Worm (Caenorhabditis elegans): ENCODE results near the gene nspf-3.
"Not testable (repeated sequence)": the region's sequence is repeated elsewhere in the genome, so short reads cannot be mapped to it uniquely, and the experiment has no call there.

The nspf-3 gene

DNA sequence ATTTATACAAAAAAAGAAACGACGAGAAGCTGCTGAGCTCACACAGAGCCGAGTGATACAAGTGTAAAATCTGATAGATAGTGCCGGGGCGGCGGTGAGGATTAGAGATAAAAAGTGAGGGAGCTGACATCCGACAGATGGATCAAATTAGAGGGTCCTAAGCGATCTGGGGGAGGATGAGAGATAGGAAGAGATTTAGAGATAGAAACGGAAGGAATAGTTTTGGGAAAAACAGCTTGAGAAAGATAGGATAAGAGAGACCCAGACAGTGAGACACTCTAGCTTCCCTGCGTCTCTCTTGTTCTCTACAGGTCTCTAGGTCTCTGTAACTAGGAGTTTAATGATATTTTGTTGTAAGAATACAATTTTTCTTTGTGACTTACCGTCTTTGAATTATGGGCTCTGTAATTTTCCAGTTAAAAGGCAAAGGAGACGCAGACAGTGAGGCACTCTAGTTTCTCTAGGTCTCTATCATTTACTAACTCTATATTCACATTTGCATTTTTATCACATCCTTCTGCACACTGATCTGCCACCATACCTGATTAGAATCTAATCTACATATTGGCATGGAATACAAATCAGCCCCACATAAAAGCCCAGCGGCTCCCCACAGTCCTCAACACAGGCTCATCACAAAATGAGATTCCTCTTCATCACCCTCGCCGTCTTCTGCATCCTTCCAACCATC lies 2.9 kb downstream of the nspf-3 start, which contains the start of the genes sup-9 and nspf-1:
TSS of gene sup-9 (minus strand) at position 43 of the 691 bp plus-strand sequence.
TSS of gene nspf-1 (plus strand) at position 641 of the 691 bp plus-strand sequence.
- peak; percentile 34 for TF ChIP-seq hlh-1 (tag; optimal IDR thresholded peaks at IDR 0.05)
- TF ChIP-seq unc-120 (tag; optimal IDR thresholded peaks at IDR 0.05; ENCODE audit: poor library complexity, severe bottlenecking): peak; percentile 48
- TF ChIP-seq unc-62 (GFP tag; optimal IDR thresholded peaks at IDR 0.05): peak; percentile 65
- TF ChIP-seq ces-1 (GFP tag; optimal IDR thresholded peaks at IDR 0.05): peak; percentile 15
- no peak for TF ChIP-seq lin-13 (tag; optimal IDR thresholded peaks at IDR 0.05)

DNA sequence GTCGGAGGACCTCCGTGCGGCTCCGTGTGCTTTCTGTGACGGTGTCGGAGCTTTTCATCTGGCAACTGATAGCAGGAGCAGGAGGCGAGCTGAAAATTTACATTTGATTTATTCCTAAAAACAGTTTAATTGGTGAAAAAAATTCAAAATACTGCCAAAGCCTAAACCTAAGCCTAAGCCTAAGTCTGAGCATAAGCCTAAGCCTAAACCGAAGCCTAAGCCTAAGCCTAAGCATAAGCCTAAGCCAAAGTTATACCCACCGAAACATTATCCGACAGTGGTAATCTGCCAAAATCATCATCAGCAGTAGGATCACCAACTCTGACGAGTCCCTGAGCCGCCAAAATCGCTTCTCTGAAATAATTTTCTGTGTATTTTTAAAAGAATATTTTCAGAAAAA lies 5.2 kb downstream of the nspf-3 start:
- TF ChIP-seq nhr-12 (tag; optimal IDR thresholded peaks at IDR 0.05) (no peak), unc-120 (tag; optimal IDR thresholded peaks at IDR 0.05; ENCODE audit: poor library complexity, severe bottlenecking) (no peak), mep-1 (tag; optimal IDR thresholded peaks at IDR 0.05) (no peak)

DNA sequence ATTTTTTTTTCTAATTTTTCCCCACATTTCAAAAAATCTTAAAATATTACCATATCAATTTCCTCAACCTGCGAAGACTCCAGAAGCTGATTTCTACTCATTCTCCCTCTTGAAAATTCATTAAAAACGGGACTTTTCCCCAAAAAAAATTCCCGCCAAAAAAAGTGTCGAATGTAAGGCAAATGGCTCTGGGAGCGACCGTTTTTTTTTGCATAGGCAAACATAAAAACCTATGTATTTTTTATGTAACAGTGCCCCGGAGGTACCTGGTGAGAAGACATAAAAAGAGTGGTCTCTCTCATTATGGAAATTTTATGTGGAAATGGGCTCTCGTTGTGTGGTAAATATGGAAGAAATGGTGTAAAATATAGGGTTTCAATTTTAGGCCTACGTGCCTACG lies 5.8 kb downstream of the nspf-3 start, which contains the start of gene ceh-87:
TSS of gene ceh-87 (minus strand) at position 101 of the 400 bp plus-strand sequence.
- TF ChIP-seq ztf-11 (tag; optimal IDR thresholded peaks at IDR 0.05): no peak
- TF ChIP-seq ceh-83 (GFP tag; optimal IDR thresholded peaks at IDR 0.05): no peak
- TF ChIP-seq mls-2 (tag; optimal IDR thresholded peaks at IDR 0.05): no peak
- TF ChIP-seq bed-3 (GFP tag; optimal IDR thresholded peaks at IDR 0.05): no peak
- TF ChIP-seq M03D4.4 (tag; optimal IDR thresholded peaks at IDR 0.05): no peak
- no peak for TF ChIP-seq unc-62 (GFP tag; optimal IDR thresholded peaks at IDR 0.05)
- TF ChIP-seq nhr-2 (tag; optimal IDR thresholded peaks at IDR 0.05): no peak
- no peak for TF ChIP-seq nhr-237 (tag; optimal IDR thresholded peaks at IDR 0.05)
- no peak for TF ChIP-seq sem-2 (GFP tag; optimal IDR thresholded peaks at IDR 0.05)
- TF ChIP-seq unc-120 (tag; optimal IDR thresholded peaks at IDR 0.05; ENCODE audit: poor library complexity, severe bottlenecking): no peak
- TF ChIP-seq mab-5 (tag; optimal IDR thresholded peaks at IDR 0.05): no peak
- no peak for TF ChIP-seq unc-39 (tag; optimal IDR thresholded peaks at IDR 0.05)

DNA sequence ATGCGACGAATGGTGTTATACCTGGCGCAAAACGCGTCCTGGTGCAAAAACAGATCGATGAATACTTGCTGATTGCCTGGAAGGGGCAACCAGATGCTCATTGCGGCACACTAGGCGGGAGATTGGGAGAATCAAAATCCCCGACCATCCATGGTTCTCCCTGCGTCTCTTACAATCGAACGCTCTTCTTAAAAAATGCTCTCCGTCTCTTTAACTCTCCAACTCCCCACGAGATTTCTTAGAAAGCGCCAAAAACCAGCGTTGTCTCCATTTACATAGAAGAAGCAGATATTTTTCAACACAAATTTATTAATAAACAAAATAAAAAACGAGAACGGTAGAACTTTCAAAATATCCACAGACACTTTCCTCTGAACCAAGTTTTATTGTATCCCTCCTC lies 8.9 kb downstream of the nspf-3 start, which contains the start of gene F34D6.1:
TSS of gene F34D6.1 (minus strand) at position 101 of the 400 bp plus-strand sequence.
- TF ChIP-seq nhr-28 (tag; optimal IDR thresholded peaks at IDR 0.05) (no peak), lin-32 (GFP tag; optimal IDR thresholded peaks at IDR 0.05) (no peak), ztf-11 (tag; optimal IDR thresholded peaks at IDR 0.05) (no peak), unc-62 (GFP tag; optimal IDR thresholded peaks at IDR 0.05) (no peak), elt-1 (tag; optimal IDR thresholded peaks at IDR 0.05; ENCODE audit: borderline replicate concordance, insufficient read depth) (no peak), mls-2 (tag; optimal IDR thresholded peaks at IDR 0.05) (no peak), nhr-76 (tag; optimal IDR thresholded peaks at IDR 0.05) (no peak), M03D4.4 (tag; optimal IDR thresholded peaks at IDR 0.05) (no peak), sem-2 (GFP tag; optimal IDR thresholded peaks at IDR 0.05) (no peak), ham-2 (GFP tag; optimal IDR thresholded peaks at IDR 0.05) (no peak), unc-120 (tag; optimal IDR thresholded peaks at IDR 0.05; ENCODE audit: poor library complexity, severe bottlenecking) (no peak)

DNA sequence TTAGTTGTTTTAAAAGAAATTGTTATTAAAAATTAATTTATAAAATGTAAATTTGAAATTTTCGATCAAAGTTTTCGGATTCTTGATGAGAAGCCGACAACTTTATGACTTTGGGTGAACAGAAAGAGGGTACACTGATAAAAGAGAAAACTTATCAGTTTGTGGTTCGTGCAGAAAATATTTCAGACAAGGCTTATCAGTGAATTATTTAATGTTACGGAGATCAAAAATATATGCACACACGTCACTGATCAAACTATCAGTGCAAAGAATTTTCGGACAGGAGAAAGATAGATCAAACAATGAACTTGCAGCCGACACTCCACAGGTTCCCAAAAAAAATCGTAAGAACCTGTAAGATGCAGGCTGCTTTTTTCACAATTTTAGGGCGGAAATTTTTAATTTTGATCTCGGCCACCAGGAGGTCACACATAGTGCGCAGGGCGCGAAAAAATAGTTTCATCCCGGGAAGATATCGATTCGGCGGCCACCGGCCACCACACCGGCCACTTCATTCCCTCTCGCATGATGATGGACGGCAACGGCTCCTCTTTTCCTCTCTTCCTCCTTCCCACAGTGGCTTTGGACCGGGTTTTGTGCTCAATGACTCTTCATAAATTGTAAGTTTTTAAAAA lies 12.3 kb downstream of the nspf-3 start, which contains the start of gene F22E5.17:
TSS of gene F22E5.17 (plus strand) at position 508 of the 635 bp plus-strand sequence.
- no peak for TF ChIP-seq unc-120 (tag; optimal IDR thresholded peaks at IDR 0.05; ENCODE audit: poor library complexity, severe bottlenecking)

DNA sequence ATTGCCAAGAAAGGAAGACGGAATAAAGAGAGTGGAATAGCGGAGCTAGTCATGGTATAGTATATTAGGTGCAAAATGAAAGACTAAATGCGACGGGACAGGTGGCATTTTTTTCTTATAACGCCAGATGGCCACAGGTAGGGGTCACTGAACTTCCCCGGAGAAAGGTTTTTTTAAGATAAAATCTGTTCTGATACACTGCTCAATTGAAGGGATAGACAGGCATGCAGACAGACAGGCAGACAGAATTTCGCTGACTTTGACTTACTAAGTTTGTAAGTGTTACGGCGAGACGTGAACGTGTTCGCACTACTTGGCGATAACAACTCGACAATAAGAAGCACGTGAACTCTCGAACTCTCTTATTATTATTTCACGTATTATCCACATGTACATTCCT lies 16.4 kb downstream of the nspf-3 start, which contains the start of the genes F22E5.20 and F22E5.1:
TSS of gene F22E5.20 (minus strand) at position 101 of the 400 bp plus-strand sequence.
TSS of gene F22E5.1 (plus strand) at position 242 of the 400 bp plus-strand sequence.
- TF ChIP-seq sem-2 (GFP tag; optimal IDR thresholded peaks at IDR 0.05); lsy-2 (tag; optimal IDR thresholded peaks at IDR 0.05); nhr-76 (tag; optimal IDR thresholded peaks at IDR 0.05): not testable (repeated sequence)

DNA sequence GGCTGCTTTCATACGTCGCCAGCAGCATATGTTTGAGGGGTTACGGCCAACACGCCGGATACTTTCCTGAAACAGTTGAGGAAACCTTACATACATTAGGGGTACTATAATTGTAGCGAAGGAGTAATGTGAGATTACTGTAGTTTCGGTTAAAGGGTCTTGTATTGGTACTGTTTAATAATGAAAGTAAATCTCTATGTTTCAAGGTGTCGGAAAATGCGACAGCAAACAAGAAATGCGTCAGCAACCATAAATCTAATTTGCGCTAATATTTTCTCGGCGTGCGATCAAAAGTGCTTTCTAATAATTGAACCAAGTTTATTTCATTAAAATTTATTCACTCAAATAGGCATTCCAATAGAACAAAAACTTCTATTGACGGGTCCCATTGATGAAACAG lies 17.7 kb downstream of the nspf-3 start, which contains the start of gene sri-57:
TSS of gene sri-57 (minus strand) at position 101 of the 400 bp plus-strand sequence.
- TF ChIP-seq nhr-28, M03D4.4, pha-4 (tag; optimal IDR thresholded peaks at IDR 0.05): not testable (repeated sequence)

Data from whole organism, mixed stage, embryonic.